Worm (Caenorhabditis elegans): ENCODE results near the gene nspc-17.
A peak's percentile ranks its signal among the peaks of the same experiment; 100 is the strongest.

Gene nspc-17

ce11 chrX:14560297-14560680 is 35.3 kb upstream of the nspc-17 start:
- TF ChIP-seq mdl-1 (tag; optimal IDR thresholded peaks at IDR 0.05) (peak; percentile 89), fos-1 (tag; optimal IDR thresholded peaks at IDR 0.05) (peak; percentile 87), nhr-76 (tag; optimal IDR thresholded peaks at IDR 0.05) (peak; percentile 66), pqm-1 (tag; optimal IDR thresholded peaks at IDR 0.05) (peak; percentile 85), ceh-16 (tag; optimal IDR thresholded peaks at IDR 0.05) (no peak), ztf-4 (tag; optimal IDR thresholded peaks at IDR 0.05) (no peak), nhr-237 (tag; optimal IDR thresholded peaks at IDR 0.05) (no peak), nhr-43 (tag; optimal IDR thresholded peaks at IDR 0.05; ENCODE audit: poor library complexity, severe bottlenecking) (peak; percentile 95), ama-1 (optimal IDR thresholded peaks at IDR 0.05) (no peak), pha-4 (tag; optimal IDR thresholded peaks at IDR 0.05) (peak; percentile 99), nhr-25 (tag; optimal IDR thresholded peaks at IDR 0.05) (peak; percentile 89), egl-5 (tag; optimal IDR thresholded peaks at IDR 0.05) (peak; percentile 70), lin-39 (tag; optimal IDR thresholded peaks at IDR 0.05) (peak; percentile 92), nhr-77 (tag; optimal IDR thresholded peaks at IDR 0.05) (peak; percentile 87), elt-3 (tag; optimal IDR thresholded peaks at IDR 0.05) (peak in 2 of 3 experiments; percentile 6 to 53), egl-27 (tag; optimal IDR thresholded peaks at IDR 0.05) (peak; percentile 59), nhr-23 (tag; optimal IDR thresholded peaks at IDR 0.05) (peak; percentile 94), jun-1 (tag; optimal IDR thresholded peaks at IDR 0.05) (peak; percentile 97), fkh-10 (GFP tag; optimal IDR thresholded peaks at IDR 0.05) (peak; percentile 46), ceh-82 (tag; optimal IDR thresholded peaks at IDR 0.05) (peak; percentile 36), eor-1 (tag; optimal IDR thresholded peaks at IDR 0.05) (no peak), ztf-11 (tag; optimal IDR thresholded peaks at IDR 0.05) (no peak), hmg-11 (tag; optimal IDR thresholded peaks at IDR 0.05) (peak; percentile 35), nhr-11 (tag; optimal IDR thresholded peaks at IDR 0.05) (no peak), zag-1 (tag; optimal IDR thresholded peaks at IDR 0.05) (peak; percentile 59), ceh-28 (tag; optimal IDR thresholded peaks at IDR 0.05) (peak; percentile 82), elt-2 (tag; optimal IDR thresholded peaks at IDR 0.05) (peak; percentile 94), mml-1 (tag; optimal IDR thresholded peaks at IDR 0.05) (no peak), tbx-2 (tag; optimal IDR thresholded peaks at IDR 0.05) (peak; percentile 84), skn-1 (tag; optimal IDR thresholded peaks at IDR 0.05) (peak; percentile 74), snpc-4 (tag; optimal IDR thresholded peaks at IDR 0.05) (peak; percentile 63), elt-1 (tag; optimal IDR thresholded peaks at IDR 0.05) (peak; percentile 54), lsy-12 (tag; optimal IDR thresholded peaks at IDR 0.05) (peak; percentile 10), sea-2 (GFP tag; optimal IDR thresholded peaks at IDR 0.05) (peak; percentile 12), unc-62 (GFP tag; optimal IDR thresholded peaks at IDR 0.05) (peak; percentile 97), fkh-2 (tag; optimal IDR thresholded peaks at IDR 0.05) (no peak), ZK546.5 (tag; optimal IDR thresholded peaks at IDR 0.05) (no peak), nhr-12 (tag; optimal IDR thresholded peaks at IDR 0.05) (no peak), nfya-1 (tag; optimal IDR thresholded peaks at IDR 0.05; ENCODE audit: insufficient read depth) (peak; percentile 84), R02D3.7 (tag; optimal IDR thresholded peaks at IDR 0.05) (peak; percentile 43), lin-15B (tag; optimal IDR thresholded peaks at IDR 0.05) (peak; percentile 51)

DNA sequence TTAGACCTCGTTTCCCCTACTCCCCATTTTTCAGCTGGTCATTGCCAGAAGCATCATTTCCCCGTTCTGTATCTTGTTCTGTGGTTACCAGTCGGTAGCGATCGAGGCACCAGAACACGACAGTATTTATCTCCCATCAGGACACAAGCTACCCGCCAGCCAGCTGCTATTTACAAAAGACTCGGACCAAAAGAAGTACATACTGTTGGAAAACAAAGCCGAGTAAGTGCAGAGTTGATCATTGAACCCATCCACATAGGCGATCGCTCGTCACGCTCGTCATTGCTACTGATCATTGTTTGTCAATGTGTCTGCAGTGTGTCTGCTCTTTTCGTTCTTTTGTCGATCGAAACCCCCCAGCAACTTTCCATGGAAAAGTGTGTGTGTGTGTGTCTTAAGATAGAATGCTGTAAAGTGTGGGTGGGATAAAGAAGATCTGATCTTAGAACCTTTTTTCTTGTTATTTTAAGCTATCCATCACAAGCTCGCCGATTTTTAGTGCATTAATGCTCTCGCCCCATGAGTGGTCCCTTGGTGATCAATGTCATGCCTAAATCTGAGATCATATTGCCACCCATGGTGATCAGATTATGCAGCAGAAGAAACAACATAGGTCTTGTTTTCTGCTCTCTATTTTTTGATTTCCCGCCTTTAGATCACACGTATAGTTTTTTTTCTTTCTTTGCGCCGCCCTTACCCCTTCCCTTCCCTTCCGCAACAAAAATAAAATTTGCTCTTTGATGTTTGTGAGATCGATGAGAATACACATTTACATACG is 34.7 kb upstream of the nspc-17 start:
- TF ChIP-seq ceh-16 (tag; optimal IDR thresholded peaks at IDR 0.05) = no peak
- peak; percentile 27 for TF ChIP-seq lin-39 (tag; optimal IDR thresholded peaks at IDR 0.05)
- TF ChIP-seq elt-1 (tag; optimal IDR thresholded peaks at IDR 0.05) = no peak
- TF ChIP-seq ceh-9 (tag; optimal IDR thresholded peaks at IDR 0.05) = no peak
- peak; percentile 84 for TF ChIP-seq pha-4 (tag; optimal IDR thresholded peaks at IDR 0.05)

All from whole organism, L3 larva.